Worm (Caenorhabditis elegans) whole organism, L1 larva: ENCODE results near the gene C35A5.10.

Experiments used
- fkh-4 ChIP-seq: sonication (generic microtip); optimal IDR thresholded peaks from 2 replicates; lab custom pipeline; 2016; ENCODE audit warnings: missing compliant biosample characterization, missing genetic modification characterization, borderline replicate concordance
- lin-13 ChIP-seq: fragments of 150-350 bp; optimal IDR thresholded peaks from 2 replicates; lab custom pipeline; 2014; ENCODE audit warnings: missing biosample characterization, missing genetic modification reagents, missing genetic modification characterization
- nhr-28 ChIP-seq: fragments of 150-350 bp; optimal IDR thresholded peaks from 2 replicates; lab custom pipeline; 2014; ENCODE audit warnings: missing biosample characterization, missing genetic modification characterization
- pqm-1 ChIP-seq: sonication (generic microtip); optimal IDR thresholded peaks from 3 replicates; lab custom pipeline; 2017; ENCODE audit warnings: missing biosample characterization, missing genetic modification characterization
- skn-1 ChIP-seq: fragments of 150-350 bp; optimal IDR thresholded peaks from 2 replicates; lab custom pipeline; 2014; ENCODE audit warnings: missing biosample characterization, missing genetic modification characterization
- unc-130 ChIP-seq: fragments of 150-350 bp; optimal IDR thresholded peaks from 2 replicates; lab custom pipeline; 2017; ENCODE audit warnings: missing biosample characterization, missing genetic modification characterization, inconsistent platforms
- ztf-4 ChIP-seq: fragments of 150-350 bp; optimal IDR thresholded peaks from 2 replicates; lab custom pipeline; 2014; ENCODE audit warnings: missing biosample characterization, missing genetic modification characterization

DNA sequence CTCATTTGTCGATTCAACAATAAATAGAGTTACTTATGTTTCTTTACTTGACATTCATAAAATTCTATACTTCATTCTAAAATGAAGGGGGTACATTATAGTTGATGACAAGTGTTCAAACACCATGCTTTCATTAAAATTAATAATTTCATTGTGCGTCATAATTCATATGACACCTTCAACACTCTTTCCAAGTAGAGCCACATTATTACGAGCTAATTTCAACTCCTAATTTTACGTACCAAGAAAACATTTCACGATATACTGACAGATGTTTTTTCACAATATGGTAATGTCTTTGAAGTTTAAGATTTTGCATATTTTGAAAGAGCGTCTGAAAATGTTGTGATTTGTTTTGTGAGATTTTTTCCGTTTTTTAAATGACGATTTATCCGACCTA is 38.5 kb upstream of the C35A5.10 start:
- TF ChIP-seq unc-130 (tag; lab: Kevin White, UChicago) (no peak), skn-1 (no peak), ztf-4 (no peak), fkh-4 (no peak), nhr-28 (tag; lab: Kevin White, UChicago) (no peak), pqm-1 (tag; lab: Kevin White, UChicago) (no peak), lin-13 (GFP tag; lab: Kevin White, UChicago) (no peak)
